Fruit fly (Drosophila melanogaster) whole organism, prepupa: ENCODE measurements around the gene CG10029.

ENCODE experiments used
- Blimp-1 ChIP-seq: fragments of 200-800 bp; sonication (Bioruptor generic); optimal IDR thresholded peaks from 3 replicates; lab custom pipeline; 2017; ENCODE audit warnings: missing biosample characterization, missing genetic modification characterization, mild to moderate bottlenecking, moderate library complexity, missing genetic modification reagents
- CG11294 ChIP-seq: fragments of 200-800 bp; sonication (Bioruptor generic); IDR thresholded peaks from 2 replicates; pipeline ENCODE4 v1.3.6; 2022; ENCODE audit warnings: missing biosample characterization, missing genetic modification characterization
- CG11762 ChIP-seq: fragments of 200-800 bp; sonication (Bioruptor generic); optimal IDR thresholded peaks from 3 replicates; lab custom pipeline; 2016; ENCODE audit warnings: missing biosample characterization, missing genetic modification characterization; ENCODE audit not compliant: insufficient read depth
- CG6854 ChIP-seq: fragments of 200-800 bp; sonication (Bioruptor generic); optimal IDR thresholded peaks from 2 replicates; lab custom pipeline; 2017; ENCODE audit warnings: missing biosample characterization, mild to moderate bottlenecking, missing genetic modification characterization
- CG8119 ChIP-seq: fragments of 200-800 bp; sonication (Bioruptor generic); IDR thresholded peaks from 3 replicates; pipeline ENCODE4 v1.3.6; 2022; ENCODE audit warnings: missing biosample characterization, missing genetic modification characterization
- CG8319 ChIP-seq: fragments of 200-800 bp; sonication (Bioruptor generic); optimal IDR thresholded peaks from 3 replicates; lab custom pipeline; 2016; ENCODE audit warnings: missing biosample characterization, missing genetic modification characterization
- Ets96B ChIP-seq: fragments of 200-800 bp; optimal IDR thresholded peaks from 2 replicates; lab custom pipeline; 2019; ENCODE audit warnings: missing biosample characterization, mild to moderate bottlenecking, missing genetic modification characterization, moderate library complexity
- Hr4 ChIP-seq: fragments of 200-800 bp; sonication (Bioruptor generic); optimal IDR thresholded peaks from 3 replicates; lab custom pipeline; 2016; ENCODE audit warnings: missing biosample characterization, missing genetic modification characterization
- dac ChIP-seq: fragments of 200-800 bp; sonication (Bioruptor generic); optimal IDR thresholded peaks from 2 replicates; lab custom pipeline; 2017; ENCODE audit warnings: missing biosample characterization, mild to moderate bottlenecking, missing genetic modification characterization
- dsx ChIP-seq: fragments of 200-800 bp; optimal IDR thresholded peaks from 3 replicates; lab custom pipeline; 2019; ENCODE audit warnings: missing biosample characterization, mild to moderate bottlenecking, missing genetic modification characterization, moderate library complexity; ENCODE audit not compliant: poor library complexity, severe bottlenecking
- svp ChIP-seq: fragments of 200-800 bp; sonication (Bioruptor generic); peaks from one replicate; lab custom pipeline; 2016; ENCODE audit warnings: missing biosample characterization, missing genetic modification characterization

DNA sequence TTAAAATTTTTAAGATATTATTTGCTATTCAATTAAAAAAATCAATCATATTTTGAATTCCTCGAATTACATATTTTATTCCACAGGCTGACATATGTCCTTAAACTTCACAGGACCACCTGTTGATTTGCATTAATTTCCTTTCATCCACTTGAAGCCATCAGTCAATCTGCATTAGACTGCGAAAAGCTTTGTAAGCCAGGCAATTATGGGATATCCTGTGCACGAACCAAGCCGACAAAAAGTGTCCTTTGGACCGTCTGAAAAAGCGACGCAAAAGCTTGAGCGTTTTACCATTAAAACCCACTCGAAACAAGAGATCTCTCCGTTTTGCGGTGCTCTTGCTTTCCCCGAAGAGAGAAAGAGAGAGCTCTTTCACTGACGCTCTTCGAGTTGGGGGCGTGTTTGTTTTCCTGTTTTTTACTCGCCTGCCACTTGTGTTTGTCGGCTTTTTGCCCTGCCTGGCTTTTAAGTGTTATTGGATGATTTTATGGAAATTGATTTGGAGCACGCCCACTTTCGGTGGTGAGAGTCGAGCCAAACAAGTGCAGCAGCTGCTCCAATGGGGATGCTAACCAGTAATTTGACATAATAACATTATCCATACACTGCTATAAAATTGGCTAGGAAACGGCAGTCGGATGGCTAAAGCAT, 10.3 kb downstream of the CG10029 start:
- TF ChIP-seq Ets96B (no peak), Blimp-1 (GFP tag; lab: Kevin White, UChicago) (no peak), CG11762 (GFP tag; lab: Kevin White, UChicago) (no peak), CG8119 (GFP tag; lab: Robert Waterston, UW) (no peak), CG6854 (GFP tag; lab: Kevin White, UChicago) (no peak), dac (GFP tag; lab: Kevin White, UChicago) (no peak), Hr4 (GFP tag; lab: Kevin White, UChicago) (no peak), CG11294 (GFP tag; lab: Robert Waterston, UW) (no peak), svp (GFP tag; lab: Kevin White, UChicago) (no peak), CG8319 (no peak), dsx (no peak)
